Fruit fly (Drosophila melanogaster) whole organism, embryonic: ENCODE results near the gene CG10874.

Source experiments
- Atf-2 ChIP-seq: fragments of 200-800 bp; sonication (Bioruptor generic); optimal IDR thresholded peaks from 2 replicates; lab custom pipeline; 2016; ENCODE audit warnings: missing biosample characterization, missing genetic modification characterization
- CG10274 ChIP-seq: fragments of 200-800 bp; sonication (Bioruptor generic); optimal IDR thresholded peaks from 3 replicates; lab custom pipeline; 2017; ENCODE audit warnings: missing biosample characterization, mild to moderate bottlenecking, missing genetic modification characterization
- CG10321 ChIP-seq: fragments of 200-800 bp; sonication (Bioruptor generic); IDR thresholded peaks from 2 replicates; pipeline ENCODE4 v1.3.6; 2022; ENCODE audit warnings: missing biosample characterization, missing genetic modification characterization
- CG12769 ChIP-seq: fragments of 200-800 bp; sonication (Bioruptor generic); optimal IDR thresholded peaks from 2 replicates; lab custom pipeline; 2019; ENCODE audit warnings: missing biosample characterization, mild to moderate bottlenecking, missing genetic modification characterization, moderate library complexity
- CG2712 ChIP-seq: fragments of 200-800 bp; optimal IDR thresholded peaks from 3 replicates; lab custom pipeline; 2019; ENCODE audit warnings: missing biosample characterization, mild to moderate bottlenecking, missing genetic modification characterization, moderate library complexity
- CG30431 ChIP-seq: fragments of 200-800 bp; sonication (Bioruptor generic); optimal IDR thresholded peaks from 2 replicates; lab custom pipeline; 2017; ENCODE audit warnings: missing biosample characterization, missing genetic modification characterization
- CG3838 ChIP-seq: fragments of 200-800 bp; sonication (Bioruptor generic); optimal IDR thresholded peaks from 3 replicates; lab custom pipeline; 2016; ENCODE audit warnings: missing biosample characterization, missing genetic modification characterization
- CG42726 ChIP-seq: fragments of 200-800 bp; sonication (Bioruptor generic); IDR thresholded peaks from 2 replicates; pipeline ENCODE4 v1.3.6; 2022; ENCODE audit warnings: missing biosample characterization, missing genetic modification characterization; ENCODE audit not compliant: partially characterized antibody
- CG4617 ChIP-seq: fragments of 200-800 bp; sonication (Bioruptor generic); optimal IDR thresholded peaks from 3 replicates; lab custom pipeline; 2016; ENCODE audit warnings: missing biosample characterization, missing genetic modification characterization, borderline replicate concordance
- CG6683 ChIP-seq: fragments of 200-800 bp; sonication (Bioruptor generic); optimal IDR thresholded peaks from 2 replicates; lab custom pipeline; 2017; ENCODE audit warnings: missing biosample characterization, mild to moderate bottlenecking, missing genetic modification characterization, missing genetic modification reagents
- CG7372 ChIP-seq: fragments of 200-800 bp; sonication (Bioruptor generic); IDR thresholded peaks from 2 replicates; pipeline ENCODE4 v1.3.6; 2022; ENCODE audit warnings: missing biosample characterization, missing genetic modification characterization
- CG8281 ChIP-seq: fragments of 200-800 bp; sonication (Bioruptor generic); optimal IDR thresholded peaks from 2 replicates; lab custom pipeline; 2018; ENCODE audit warnings: missing biosample characterization, mild to moderate bottlenecking, missing genetic modification characterization, moderate library complexity
- CG8478 ChIP-seq: fragments of >200 bp; optimal IDR thresholded peaks from 2 replicates; lab custom pipeline; 2018
- CG9797 ChIP-seq: fragments of 200-800 bp; sonication (Bioruptor generic); optimal IDR thresholded peaks from 3 replicates; lab custom pipeline; 2018; ENCODE audit warnings: missing biosample characterization, mild to moderate bottlenecking, missing genetic modification characterization
- CG9932 ChIP-seq: fragments of 200-800 bp; sonication (Bioruptor generic); IDR thresholded peaks from 2 replicates; pipeline ENCODE4 v1.3.6; 2022; ENCODE audit warnings: missing biosample characterization, missing genetic modification characterization
- CkIIα-i1 ChIP-seq: fragments of 200-800 bp; sonication (Bioruptor generic); IDR thresholded peaks from 2 replicates; pipeline ENCODE4 v1.3.6; 2022; ENCODE audit warnings: missing biosample characterization, missing genetic modification characterization
- CoRest ChIP-seq: fragments of 200-800 bp; sonication (Bioruptor generic); optimal IDR thresholded peaks from 3 replicates; lab custom pipeline; 2018; ENCODE audit warnings: missing biosample characterization, mild to moderate bottlenecking, missing genetic modification characterization, moderate library complexity
- Dfd ChIP-seq, 2 experiments: fragments of >200 bp; optimal IDR thresholded peaks; 2 replicates each; lab custom pipeline; 2017; ENCODE audit warnings: missing biosample characterization in 2 of 2, missing genetic modification characterization in 2 of 2
- E2f2 ChIP-seq: fragments of 200-800 bp; sonication (Bioruptor generic); IDR thresholded peaks from 2 replicates; pipeline ENCODE4 v1.3.6; 2022; ENCODE audit warnings: missing biosample characterization, missing genetic modification characterization
- Elba2 ChIP-seq: fragments of 200-800 bp; sonication (Bioruptor generic); optimal IDR thresholded peaks from 3 replicates; lab custom pipeline; 2016; ENCODE audit warnings: missing biosample characterization, missing genetic modification characterization
- H2.0 ChIP-seq: fragments of 200-800 bp; sonication (Bioruptor generic); IDR thresholded peaks from 2 replicates; pipeline ENCODE4 v1.3.6; 2022; ENCODE audit warnings: missing biosample characterization, missing genetic modification characterization
- HLH54F ChIP-seq: fragments of 200-800 bp; sonication (Bioruptor generic); optimal IDR thresholded peaks from 3 replicates; lab custom pipeline; 2016; ENCODE audit warnings: missing biosample characterization, missing genetic modification characterization
- MBD-R2 ChIP-seq: fragments of 200-800 bp; sonication (Bioruptor generic); IDR thresholded peaks from 2 replicates; pipeline ENCODE4 v1.3.6; 2022; ENCODE audit warnings: missing biosample characterization, missing genetic modification characterization
- Nf-YB ChIP-seq: fragments of 200-800 bp; sonication (Bioruptor generic); optimal IDR thresholded peaks from 3 replicates; lab custom pipeline; 2019; ENCODE audit warnings: missing biosample characterization, mild to moderate bottlenecking, missing genetic modification characterization, moderate library complexity
- Ptx1 ChIP-seq: fragments of 200-800 bp; sonication (Bioruptor generic); IDR thresholded peaks from 2 replicates; pipeline ENCODE4 v1.3.6; 2022; ENCODE audit warnings: missing biosample characterization, missing genetic modification characterization
- Scr ChIP-seq: fragments of 200-800 bp; sonication (Bioruptor generic); IDR thresholded peaks from 2 replicates; pipeline ENCODE4 v1.3.6; 2022; ENCODE audit warnings: missing biosample characterization, missing genetic modification characterization; ENCODE audit not compliant: partially characterized antibody
- Spps ChIP-seq: fragments of 200-800 bp; sonication (Bioruptor generic); optimal IDR thresholded peaks from 2 replicates; lab custom pipeline; 2018; ENCODE audit warnings: missing biosample characterization, mild to moderate bottlenecking, missing genetic modification characterization
- Xbp1 ChIP-seq: fragments of 200-800 bp; sonication (Bioruptor generic); optimal IDR thresholded peaks from 3 replicates; lab custom pipeline; 2016; ENCODE audit warnings: missing biosample characterization, mild to moderate bottlenecking, missing genetic modification characterization
- Xrp1 ChIP-seq: fragments of 200-800 bp; sonication (Bioruptor generic); IDR thresholded peaks from 2 replicates; pipeline ENCODE4 v1.3.6; 2022; ENCODE audit warnings: missing biosample characterization, missing genetic modification characterization
- ap ChIP-seq: fragments of 200-800 bp; sonication (Bioruptor generic); IDR thresholded peaks from 2 replicates; pipeline ENCODE4 v1.3.6; 2022; ENCODE audit warnings: missing biosample characterization, missing genetic modification characterization
- ase ChIP-seq: fragments of 200-800 bp; sonication (Bioruptor generic); IDR thresholded peaks from 3 replicates; pipeline ENCODE4 v1.3.6; 2022; ENCODE audit warnings: missing biosample characterization, missing genetic modification characterization
- bbx ChIP-seq: fragments of 200-800 bp; sonication (Bioruptor generic); IDR thresholded peaks from 2 replicates; pipeline ENCODE4 v1.3.6; 2022; ENCODE audit warnings: missing biosample characterization, missing genetic modification characterization; ENCODE audit not compliant: partially characterized antibody
- crc ChIP-seq: fragments of 200-800 bp; sonication (Bioruptor generic); optimal IDR thresholded peaks from 2 replicates; lab custom pipeline; 2016; ENCODE audit warnings: missing biosample characterization, missing genetic modification characterization
- disco-r ChIP-seq: fragments of 200-800 bp; sonication (Bioruptor generic); optimal IDR thresholded peaks from 2 replicates; lab custom pipeline; 2016; ENCODE audit warnings: missing biosample characterization, missing genetic modification characterization
- ewg ChIP-seq: fragments of 200-800 bp; sonication (Bioruptor generic); optimal IDR thresholded peaks from 3 replicates; lab custom pipeline; 2017; ENCODE audit warnings: mild to moderate bottlenecking, missing biosample characterization, missing genetic modification reagents, missing genetic modification characterization
- gcm2 ChIP-seq: fragments of 200-800 bp; sonication (Bioruptor generic); optimal IDR thresholded peaks from 2 replicates; lab custom pipeline; 2016; ENCODE audit warnings: missing biosample characterization, missing genetic modification characterization
- gem ChIP-seq: fragments of 200-800 bp; sonication (Bioruptor generic); optimal IDR thresholded peaks from 2 replicates; lab custom pipeline; 2019; ENCODE audit warnings: missing biosample characterization, mild to moderate bottlenecking, missing genetic modification characterization, moderate library complexity
- gsb ChIP-seq: fragments of 200-800 bp; sonication (Bioruptor generic); IDR thresholded peaks from 2 replicates; pipeline ENCODE4 v1.3.6; 2022; ENCODE audit warnings: missing biosample characterization, missing genetic modification characterization
- jing ChIP-seq: fragments of 200-800 bp; sonication (Bioruptor generic); optimal IDR thresholded peaks from 2 replicates; lab custom pipeline; 2018; ENCODE audit warnings: missing biosample characterization, mild to moderate bottlenecking, missing genetic modification characterization
- luna ChIP-seq: fragments of 200-800 bp; sonication (Bioruptor generic); optimal IDR thresholded peaks from 2 replicates; lab custom pipeline; 2016; ENCODE audit warnings: missing biosample characterization, missing genetic modification characterization
- pan ChIP-seq, 4 experiments: fragments of >200 bp in 3 of 4; fragments of 200-800 bp in 1 of 4; sonication (Bioruptor generic) in 1 of 4; optimal IDR thresholded peaks in 3 of 4; IDR thresholded peaks in 1 of 4; 2 replicates each; pipeline versions ENCODE4 v1.3.6 to Lab custom; 2017 to 2022; ENCODE audit warnings: missing biosample characterization in 2 of 4, missing genetic modification characterization in 2 of 4, mixed read lengths in 1 of 4
- peb ChIP-seq: fragments of 200-800 bp; sonication (Bioruptor generic); IDR thresholded peaks from 2 replicates; pipeline ENCODE4 v1.3.6; 2022; ENCODE audit warnings: missing biosample characterization, missing genetic modification characterization
- ranshi ChIP-seq: fragments of 200-800 bp; sonication (Bioruptor generic); IDR thresholded peaks from 2 replicates; pipeline ENCODE4 v1.3.6; 2022; ENCODE audit warnings: missing biosample characterization, missing genetic modification characterization
- ro ChIP-seq: fragments of 200-800 bp; sonication (Bioruptor generic); IDR thresholded peaks from 2 replicates; pipeline ENCODE4 v1.3.6; 2022; ENCODE audit warnings: missing biosample characterization, missing genetic modification characterization
- seq ChIP-seq: fragments of 200-800 bp; sonication (Bioruptor generic); IDR thresholded peaks from 2 replicates; pipeline ENCODE4 v1.3.6; 2022; ENCODE audit warnings: missing biosample characterization, missing genetic modification characterization
- shn ChIP-seq: fragments of 200-800 bp; sonication (Bioruptor generic); optimal IDR thresholded peaks from 3 replicates; lab custom pipeline; 2016; ENCODE audit warnings: missing biosample characterization, missing genetic modification characterization
- tap ChIP-seq: fragments of 200-800 bp; optimal IDR thresholded peaks from 3 replicates; lab custom pipeline; 2019; ENCODE audit warnings: missing biosample characterization, mild to moderate bottlenecking, missing genetic modification characterization, moderate library complexity
- twi ChIP-seq: fragments of 200-800 bp; optimal IDR thresholded peaks from 2 replicates; lab custom pipeline; 2019; ENCODE audit warnings: missing biosample characterization, mild to moderate bottlenecking, missing genetic modification characterization, moderate library complexity
- unpg ChIP-seq: fragments of 200-800 bp; sonication (Bioruptor generic); optimal IDR thresholded peaks from 3 replicates; lab custom pipeline; 2018; ENCODE audit warnings: missing biosample characterization, mild to moderate bottlenecking, missing genetic modification characterization, moderate library complexity

Gene CG10874

dm6 chr2L:2202018-2202852 is 10.0 kb upstream of the CG10874 start (continued):
- TF ChIP-seq gcm2 (GFP tag; lab: Kevin White, UChicago) (peak; percentile 95), CG10321 (GFP tag; lab: Robert Waterston, UW) (peak; percentile 83), CG2712 (tag; lab: Kevin White, UChicago) (peak; percentile 100), MBD-R2 (GFP tag; lab: Robert Waterston, UW) (peak; percentile 81), bbx (GFP tag; lab: Robert Waterston, UW) (peak; percentile 77), Xrp1 (GFP tag; lab: Robert Waterston, UW) (peak; percentile 100), Dfd (GFP tag; optimal IDR thresholded peaks at IDR 0.05; lab: Kevin White, UChicago) (no peak), ro (GFP tag; lab: Robert Waterston, UW) (peak; percentile 99), CG42726 (GFP tag; lab: Robert Waterston, UW) (no peak), gsb (GFP tag; lab: Robert Waterston, UW) (peak; percentile 79), CG3838 (GFP tag; lab: Kevin White, UChicago) (peak; percentile 93), unpg (GFP tag; lab: Kevin White, UChicago) (peak; percentile 99), Spps (tag; lab: Kevin White, UChicago) (peak; percentile 100), CkIIα-i1 (GFP tag; lab: Robert Waterston, UW) (peak; percentile 74; the same call in 1 of the 2 replicates), ase (GFP tag; lab: Robert Waterston, UW) (peak; percentile 99), ewg (GFP tag; lab: Kevin White, UChicago) (peak; percentile 99), Ptx1 (peak; percentile 98), CG30431 (peak; percentile 97), jing (GFP tag; lab: Kevin White, UChicago) (peak; percentile 99), ranshi (GFP tag; lab: Robert Waterston, UW) (peak; percentile 98), Nf-YB (GFP tag; lab: Kevin White, UChicago) (peak; percentile 90), CG12769 (peak; percentile 94), crc (GFP tag; lab: Kevin White, UChicago) (peak; percentile 96), CG8478 (peak; percentile 77), CG8281 (tag; lab: Kevin White, UChicago) (peak; percentile 93), E2f2 (peak; percentile 89), gem (tag; lab: Kevin White, UChicago) (peak; percentile 100), CoRest (tag; lab: Kevin White, UChicago) (peak; percentile 98), CG4617 (GFP tag; lab: Kevin White, UChicago) (peak; percentile 98), luna (GFP tag; lab: Kevin White, UChicago) (no peak), CG9932 (no peak), peb (GFP tag; lab: Robert Waterston, UW) (peak; percentile 99), HLH54F (GFP tag; lab: Kevin White, UChicago) (peak; percentile 89), tap (tag; lab: Kevin White, UChicago) (peak; percentile 99), CG7372 (GFP tag; lab: Robert Waterston, UW) (peak; percentile 96), disco-r (GFP tag; lab: Kevin White, UChicago) (peak; percentile 96), Xbp1 (GFP tag; lab: Kevin White, UChicago) (peak; percentile 99), Atf-2 (peak; percentile 98), H2.0 (GFP tag; lab: Robert Waterston, UW) (peak; percentile 99), twi (tag; lab: Kevin White, UChicago) (peak; percentile 97), Elba2 (peak; percentile 97), shn (GFP tag; lab: Kevin White, UChicago) (peak; percentile 95), pan (optimal IDR thresholded peaks at IDR 0.05; lab: Kevin White, UChicago) (no peak), pan (GFP tag; optimal IDR thresholded peaks at IDR 0.05 in 1 of 2, IDR thresholded peaks at IDR 0.05 in 1 of 2) (peak in 1 of 2 experiments; percentile 99), seq (GFP tag; lab: Robert Waterston, UW) (peak; percentile 98), ap (GFP tag; lab: Robert Waterston, UW) (peak; percentile 99), Scr (peak; percentile 55; the same call in 1 of the 2 replicates), CG10274 (GFP tag; lab: Kevin White, UChicago) (peak; percentile 83), CG6683 (peak; percentile 93), CG9797 (GFP tag; lab: Kevin White, UChicago) (peak; percentile 72)
